Worm (Caenorhabditis elegans) whole organism, late embryonic: ENCODE data around the gene elpc-3.
"Not testable (repeated sequence)": the region's sequence is repeated elsewhere in the genome, so short reads cannot be mapped to it uniquely, and the experiment has no call there.

Experiments
- F13H6.1 ChIP-seq: sonication (generic microtip); optimal IDR thresholded peaks from 2 replicates; lab custom pipeline; 2016; ENCODE audit warnings: missing genetic modification characterization, missing compliant biosample characterization
- K09A11.1 ChIP-seq: sonication (generic microtip); optimal IDR thresholded peaks from 2 replicates; lab custom pipeline; 2017; ENCODE audit warnings: antibody characterized with exemption, mild to moderate bottlenecking, missing genetic modification characterization, missing compliant biosample characterization; ENCODE audit not compliant: insufficient read depth
- Y22D7AL.16 ChIP-seq: sonication (generic microtip); optimal IDR thresholded peaks from 2 replicates; lab custom pipeline; 2016; ENCODE audit warnings: missing genetic modification characterization, missing compliant biosample characterization
- ama-1 ChIP-seq: fragments of 150-350 bp; optimal IDR thresholded peaks from 2 replicates; lab custom pipeline; 2014
- ceh-14 ChIP-seq: sonication (generic microtip); optimal IDR thresholded peaks from 2 replicates; lab custom pipeline; 2016; ENCODE audit warnings: missing genotype, missing genetic modification characterization, missing compliant biosample characterization
- ceh-30 ChIP-seq: fragments of 150-350 bp; optimal IDR thresholded peaks from 2 replicates; lab custom pipeline; 2014; ENCODE audit warnings: missing biosample characterization, missing genetic modification characterization
- dve-1 ChIP-seq: sonication (generic microtip); optimal IDR thresholded peaks from 2 replicates; lab custom pipeline; 2017; ENCODE audit warnings: antibody characterized with exemption, mild to moderate bottlenecking, missing genetic modification characterization, missing compliant biosample characterization
- elt-2 ChIP-seq: sonication (generic microtip); optimal IDR thresholded peaks from 2 replicates; lab custom pipeline; 2016; ENCODE audit warnings: missing genetic modification reagents, missing genetic modification characterization, missing compliant biosample characterization
- lim-6 ChIP-seq: sonication (generic microtip); optimal IDR thresholded peaks from 2 replicates; lab custom pipeline; 2016; ENCODE audit warnings: missing genetic modification characterization, missing compliant biosample characterization
- lin-11 ChIP-seq: fragments of 200-800 bp; sonication (Bioruptor generic); optimal IDR thresholded peaks from 2 replicates; lab custom pipeline; 2018; ENCODE audit warnings: mild to moderate bottlenecking, missing genetic modification characterization, missing compliant biosample characterization
- odd-2 ChIP-seq: sonication (generic microtip); optimal IDR thresholded peaks from 2 replicates; lab custom pipeline; 2017; ENCODE audit warnings: antibody characterized with exemption, mild to moderate bottlenecking, missing genetic modification characterization, missing compliant biosample characterization
- pag-3 ChIP-seq: sonication (generic microtip); optimal IDR thresholded peaks from 2 replicates; lab custom pipeline; 2016; ENCODE audit warnings: missing compliant biosample characterization, missing genetic modification characterization, borderline replicate concordance
- tbx-2 ChIP-seq: sonication (generic microtip); optimal IDR thresholded peaks from 2 replicates; lab custom pipeline; 2016; ENCODE audit warnings: missing genetic modification characterization, missing compliant biosample characterization

DNA sequence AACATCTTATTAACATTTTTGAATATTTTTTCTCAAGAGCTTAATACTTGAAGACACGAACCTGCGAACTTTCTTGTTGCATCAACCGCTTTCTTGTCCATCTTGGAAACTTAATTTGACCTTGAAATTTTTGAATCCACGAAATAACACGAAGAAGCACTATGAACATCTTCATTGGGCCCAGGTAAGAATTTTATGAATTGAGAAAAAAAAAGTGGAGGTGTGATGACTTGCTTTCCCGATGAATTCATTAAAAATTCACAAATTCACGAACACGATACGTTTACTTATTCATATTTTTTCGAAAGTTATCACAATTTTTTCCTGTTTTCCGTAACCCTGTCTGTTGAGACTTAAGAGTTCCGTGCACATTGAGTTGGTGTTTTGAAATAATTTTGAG, 50.5 kb downstream of the elpc-3 start, which contains the start of gene C27A7.6:
- not testable (repeated sequence) for TF ChIP-seq ama-1 (lab: Kevin White, UChicago); Y22D7AL.16; ceh-30 (tag; lab: Kevin White, UChicago); ceh-14 (tag; lab: Kevin White, UChicago); odd-2 (tag; lab: Kevin White, UChicago); pag-3; lim-6 (tag; lab: Kevin White, UChicago); K09A11.1; lin-11 (tag; lab: Kevin White, UChicago); elt-2 (tag; lab: Kevin White, UChicago); F13H6.1 (tag; lab: Kevin White, UChicago); tbx-2 (tag; lab: Kevin White, UChicago); dve-1
